Worm (Caenorhabditis elegans) whole organism, L4 larva: ENCODE measurements around the gene har-1.

Source experiments
- ceh-44 ChIP-seq: fragments of 200-800 bp; sonication (Bioruptor generic); IDR thresholded peaks from 2 replicates; pipeline ENCODE4 v1.3.6; 2022; ENCODE audit warnings: missing genetic modification reagents, missing genetic modification characterization, missing compliant biosample characterization
- fkh-10 ChIP-seq: fragments of 150-350 bp; optimal IDR thresholded peaks from 2 replicates; lab custom pipeline; 2014; ENCODE audit warnings: missing biosample characterization, missing genetic modification reagents, missing genetic modification characterization

DNA sequence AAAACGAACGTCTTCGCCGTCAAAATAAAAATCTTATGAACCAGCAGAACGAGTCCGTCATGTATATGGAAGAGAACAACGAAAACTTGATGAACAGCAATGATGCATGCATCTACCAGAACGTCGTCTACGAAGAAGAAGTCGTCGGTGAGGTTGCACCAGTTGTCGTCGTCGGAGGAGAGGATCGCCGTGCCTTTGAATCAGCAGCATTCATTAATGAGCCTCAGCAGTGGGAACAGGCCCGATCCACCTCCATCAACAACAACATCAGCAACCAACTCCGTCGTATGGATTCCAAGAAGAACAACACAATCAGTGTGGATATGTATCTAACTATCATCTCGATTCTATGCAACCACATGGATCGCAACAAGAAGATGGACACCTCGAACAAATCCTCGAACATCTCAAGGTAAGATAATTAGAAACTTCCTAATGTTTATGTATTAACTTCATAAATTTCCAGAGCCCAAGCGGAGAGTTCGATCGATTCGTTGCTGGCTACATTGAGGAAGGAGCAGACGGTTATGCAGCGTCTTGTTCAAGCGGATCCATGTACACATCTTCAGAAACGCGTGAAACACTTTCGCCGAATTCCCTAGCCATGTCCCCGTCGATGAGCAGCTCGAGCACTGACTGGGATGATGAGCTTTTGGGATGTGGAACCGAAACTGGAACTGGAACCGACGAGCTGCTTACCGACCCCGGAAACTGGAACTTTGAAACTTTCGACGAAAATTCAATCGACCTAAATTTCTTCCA, 42.7 kb downstream of the har-1 start:
- no peak for TF ChIP-seq ceh-44
- TF ChIP-seq fkh-10, result no peak
